Fruit fly (Drosophila melanogaster) whole organism, embryonic: ENCODE measurements around the gene yps.

Experiments used
- Adf1 ChIP-seq: fragments of 200-800 bp; sonication (Bioruptor generic); IDR thresholded peaks from 2 replicates; pipeline ENCODE4 v1.3.6; 2022; ENCODE audit warnings: missing biosample characterization, missing genetic modification characterization
- Asciz ChIP-seq: fragments of 200-800 bp; sonication (Bioruptor generic); optimal IDR thresholded peaks from 2 replicates; lab custom pipeline; 2017; ENCODE audit warnings: missing biosample characterization, mild to moderate bottlenecking, missing genetic modification characterization, missing genetic modification reagents
- CG10147 ChIP-seq: fragments of 200-800 bp; sonication (Bioruptor generic); optimal IDR thresholded peaks from 2 replicates; lab custom pipeline; 2019; ENCODE audit warnings: missing biosample characterization, mild to moderate bottlenecking, missing genetic modification characterization, moderate library complexity
- CG10267 ChIP-seq: fragments of 200-800 bp; sonication (Bioruptor generic); optimal IDR thresholded peaks from 2 replicates; lab custom pipeline; 2018; ENCODE audit warnings: missing biosample characterization, mild to moderate bottlenecking, missing genetic modification characterization, moderate library complexity
- CG11696 ChIP-seq: fragments of 200-800 bp; sonication (Bioruptor generic); IDR thresholded peaks from 2 replicates; pipeline ENCODE4 v1.3.6; 2022; ENCODE audit warnings: missing biosample characterization, missing genetic modification characterization
- CG12299 ChIP-seq: fragments of 200-800 bp; sonication (Bioruptor generic); optimal IDR thresholded peaks from 2 replicates; lab custom pipeline; 2018; ENCODE audit warnings: missing biosample characterization, mild to moderate bottlenecking, missing genetic modification characterization
- CG12744 ChIP-seq: fragments of 200-800 bp; sonication (Bioruptor generic); optimal IDR thresholded peaks from 2 replicates; lab custom pipeline; 2016; ENCODE audit warnings: missing biosample characterization, missing genetic modification characterization
- CG15514 ChIP-seq: fragments of 200-800 bp; sonication (Bioruptor generic); optimal IDR thresholded peaks from 3 replicates; lab custom pipeline; 2017; ENCODE audit warnings: missing biosample characterization, missing genetic modification characterization, mild to moderate bottlenecking, moderate library complexity, missing genetic modification reagents
- CG17359 ChIP-seq: fragments of 200-800 bp; sonication (Bioruptor generic); optimal IDR thresholded peaks from 3 replicates; lab custom pipeline; 2018; ENCODE audit warnings: missing biosample characterization, mild to moderate bottlenecking, missing genetic modification characterization, moderate library complexity
- CG18619 ChIP-seq: fragments of 200-800 bp; sonication (Bioruptor generic); optimal IDR thresholded peaks from 3 replicates; lab custom pipeline; 2017; ENCODE audit warnings: missing biosample characterization, mild to moderate bottlenecking, missing genetic modification characterization
- CG2116 ChIP-seq: fragments of 200-800 bp; sonication (Bioruptor generic); optimal IDR thresholded peaks from 3 replicates; lab custom pipeline; 2018; ENCODE audit warnings: missing biosample characterization, mild to moderate bottlenecking, missing genetic modification characterization
- CG2199 ChIP-seq: fragments of 200-800 bp; sonication (Bioruptor generic); IDR thresholded peaks from 3 replicates; pipeline ENCODE4 v1.3.6; 2022; ENCODE audit warnings: missing biosample characterization, missing genetic modification characterization
- CG30431 ChIP-seq: fragments of 200-800 bp; sonication (Bioruptor generic); optimal IDR thresholded peaks from 2 replicates; lab custom pipeline; 2017; ENCODE audit warnings: missing biosample characterization, missing genetic modification characterization
- CG3847 ChIP-seq: fragments of 200-800 bp; sonication (Bioruptor generic); IDR thresholded peaks from 2 replicates; pipeline ENCODE4 v1.3.6; 2022; ENCODE audit warnings: missing biosample characterization, missing genetic modification characterization
- CG4820 ChIP-seq: fragments of 200-800 bp; sonication (Bioruptor generic); optimal IDR thresholded peaks from 3 replicates; lab custom pipeline; 2016; ENCODE audit warnings: missing biosample characterization, missing genetic modification characterization
- CG6813 ChIP-seq: fragments of 200-800 bp; sonication (Bioruptor generic); optimal IDR thresholded peaks from 2 replicates; lab custom pipeline; 2017; ENCODE audit warnings: missing biosample characterization, missing genetic modification characterization, mild to moderate bottlenecking, moderate library complexity, missing genetic modification reagents
- CG7928 ChIP-seq: fragments of 200-800 bp; sonication (Bioruptor generic); optimal IDR thresholded peaks from 2 replicates; lab custom pipeline; 2017; ENCODE audit warnings: missing biosample characterization, mild to moderate bottlenecking, missing genetic modification characterization
- CG7987 ChIP-seq: fragments of 200-800 bp; sonication (Bioruptor generic); optimal IDR thresholded peaks from 2 replicates; lab custom pipeline; 2018; ENCODE audit warnings: missing biosample characterization, mild to moderate bottlenecking, missing genetic modification characterization, moderate library complexity
- Dek ChIP-seq: fragments of 200-800 bp; sonication (Bioruptor generic); optimal IDR thresholded peaks from 3 replicates; lab custom pipeline; 2019; ENCODE audit warnings: missing biosample characterization, mild to moderate bottlenecking, missing genetic modification characterization, moderate library complexity
- Dp ChIP-seq: fragments of 200-800 bp; sonication (Bioruptor generic); optimal IDR thresholded peaks from 2 replicates; lab custom pipeline; 2018; ENCODE audit warnings: missing biosample characterization, mild to moderate bottlenecking, missing genetic modification characterization, moderate library complexity
- Drgx ChIP-seq: fragments of 200-800 bp; sonication (Bioruptor generic); IDR thresholded peaks from 2 replicates; pipeline ENCODE4 v1.3.6; 2022; ENCODE audit warnings: missing biosample characterization, missing genetic modification characterization
- Eip74EF ChIP-seq, 2 experiments: fragments of 200-800 bp in 1 of 2; fragments of >200 bp in 1 of 2; sonication (Bioruptor generic) in 1 of 2; optimal IDR thresholded peaks; 2 replicates each; lab custom pipeline; 2017 to 2019; ENCODE audit warnings: missing biosample characterization in 2 of 2, missing genetic modification characterization in 2 of 2, mild to moderate bottlenecking in 1 of 2, moderate library complexity in 1 of 2
- HLH4C ChIP-seq: fragments of 200-800 bp; sonication (Bioruptor generic); IDR thresholded peaks from 3 replicates; pipeline ENCODE4 v1.3.6; 2022; ENCODE audit warnings: missing biosample characterization, missing genetic modification characterization; ENCODE audit not compliant: partially characterized antibody
- Hmr ChIP-seq: fragments of 200-800 bp; sonication (Bioruptor generic); optimal IDR thresholded peaks from 3 replicates; lab custom pipeline; 2017; ENCODE audit warnings: mild to moderate bottlenecking, missing biosample characterization, missing genetic modification reagents, missing genetic modification characterization
- Lim3 ChIP-seq: fragments of 200-800 bp; sonication (Bioruptor generic); IDR thresholded peaks from 2 replicates; pipeline ENCODE4 v1.3.6; 2022; ENCODE audit warnings: missing biosample characterization, missing genetic modification characterization
- NC2β ChIP-seq: fragments of 200-800 bp; sonication (Bioruptor generic); optimal IDR thresholded peaks from 2 replicates; lab custom pipeline; 2016; ENCODE audit warnings: missing biosample characterization, missing genetic modification characterization
- Ptx1 ChIP-seq: fragments of 200-800 bp; sonication (Bioruptor generic); IDR thresholded peaks from 2 replicates; pipeline ENCODE4 v1.3.6; 2022; ENCODE audit warnings: missing biosample characterization, missing genetic modification characterization
- Sox100B ChIP-seq: fragments of 200-800 bp; sonication (Bioruptor generic); optimal IDR thresholded peaks from 3 replicates; lab custom pipeline; 2018; ENCODE audit warnings: missing biosample characterization, mild to moderate bottlenecking, missing genetic modification characterization
- Sox102F ChIP-seq: fragments of 200-800 bp; sonication (Bioruptor generic); optimal IDR thresholded peaks from 2 replicates; lab custom pipeline; 2018; ENCODE audit warnings: missing biosample characterization, mild to moderate bottlenecking, missing genetic modification characterization, moderate library complexity
- ap ChIP-seq: fragments of 200-800 bp; sonication (Bioruptor generic); IDR thresholded peaks from 2 replicates; pipeline ENCODE4 v1.3.6; 2022; ENCODE audit warnings: missing biosample characterization, missing genetic modification characterization
- dimm ChIP-seq: fragments of 200-800 bp; sonication (Bioruptor generic); IDR thresholded peaks from 2 replicates; pipeline ENCODE4 v1.3.6; 2022; ENCODE audit warnings: missing biosample characterization, missing genetic modification characterization
- emc ChIP-seq: fragments of 200-800 bp; sonication (Bioruptor generic); optimal IDR thresholded peaks from 2 replicates; lab custom pipeline; 2016; ENCODE audit warnings: missing biosample characterization, missing genetic modification characterization
- fu2 ChIP-seq: fragments of 200-800 bp; sonication (Bioruptor generic); optimal IDR thresholded peaks from 2 replicates; lab custom pipeline; 2016; ENCODE audit warnings: missing biosample characterization, missing genetic modification characterization
- gcm2 ChIP-seq: fragments of 200-800 bp; sonication (Bioruptor generic); optimal IDR thresholded peaks from 2 replicates; lab custom pipeline; 2016; ENCODE audit warnings: missing biosample characterization, missing genetic modification characterization
- gfzf ChIP-seq: fragments of 200-800 bp; sonication (Bioruptor generic); optimal IDR thresholded peaks from 2 replicates; lab custom pipeline; 2016; ENCODE audit warnings: missing biosample characterization, mild to moderate bottlenecking, missing genetic modification characterization, moderate library complexity
- insv ChIP-seq, 2 experiments: fragments of 200-800 bp; sonication (Bioruptor generic); optimal IDR thresholded peaks; 3 replicates each; lab custom pipeline; 2016 to 2018; ENCODE audit warnings: missing biosample characterization in 2 of 2, missing genetic modification characterization in 2 of 2
- phol ChIP-seq: fragments of 200-800 bp; sonication (Bioruptor generic); optimal IDR thresholded peaks from 3 replicates; lab custom pipeline; 2018; ENCODE audit warnings: missing biosample characterization, mild to moderate bottlenecking, missing genetic modification characterization, moderate library complexity
- sug ChIP-seq: fragments of 200-800 bp; optimal IDR thresholded peaks from 2 replicates; lab custom pipeline; 2019; ENCODE audit warnings: missing biosample characterization, mild to moderate bottlenecking, missing genetic modification characterization, moderate library complexity
- tgo ChIP-seq: fragments of 200-800 bp; sonication (Bioruptor generic); IDR thresholded peaks from 3 replicates; pipeline ENCODE4 v1.3.6; 2022; ENCODE audit warnings: missing biosample characterization, missing genetic modification characterization
- trem ChIP-seq: fragments of 200-800 bp; optimal IDR thresholded peaks from 3 replicates; lab custom pipeline; 2019; ENCODE audit warnings: missing biosample characterization, mild to moderate bottlenecking, missing genetic modification characterization, moderate library complexity
- unc-4 ChIP-seq: fragments of 200-800 bp; sonication (Bioruptor generic); IDR thresholded peaks from 2 replicates; pipeline ENCODE4 v1.3.6; 2022; ENCODE audit warnings: missing biosample characterization, missing genetic modification characterization; ENCODE audit not compliant: partially characterized antibody
- wor ChIP-seq: fragments of 200-800 bp; sonication (Bioruptor generic); IDR thresholded peaks from 2 replicates; pipeline ENCODE4 v1.3.6; 2022; ENCODE audit warnings: missing biosample characterization, missing genetic modification characterization
- zen2 ChIP-seq: fragments of 200-800 bp; sonication (Bioruptor generic); IDR thresholded peaks from 3 replicates; pipeline ENCODE4 v1.3.6; 2022; ENCODE audit warnings: missing biosample characterization, missing genetic modification characterization; ENCODE audit not compliant: partially characterized antibody

yps gene

DNA sequence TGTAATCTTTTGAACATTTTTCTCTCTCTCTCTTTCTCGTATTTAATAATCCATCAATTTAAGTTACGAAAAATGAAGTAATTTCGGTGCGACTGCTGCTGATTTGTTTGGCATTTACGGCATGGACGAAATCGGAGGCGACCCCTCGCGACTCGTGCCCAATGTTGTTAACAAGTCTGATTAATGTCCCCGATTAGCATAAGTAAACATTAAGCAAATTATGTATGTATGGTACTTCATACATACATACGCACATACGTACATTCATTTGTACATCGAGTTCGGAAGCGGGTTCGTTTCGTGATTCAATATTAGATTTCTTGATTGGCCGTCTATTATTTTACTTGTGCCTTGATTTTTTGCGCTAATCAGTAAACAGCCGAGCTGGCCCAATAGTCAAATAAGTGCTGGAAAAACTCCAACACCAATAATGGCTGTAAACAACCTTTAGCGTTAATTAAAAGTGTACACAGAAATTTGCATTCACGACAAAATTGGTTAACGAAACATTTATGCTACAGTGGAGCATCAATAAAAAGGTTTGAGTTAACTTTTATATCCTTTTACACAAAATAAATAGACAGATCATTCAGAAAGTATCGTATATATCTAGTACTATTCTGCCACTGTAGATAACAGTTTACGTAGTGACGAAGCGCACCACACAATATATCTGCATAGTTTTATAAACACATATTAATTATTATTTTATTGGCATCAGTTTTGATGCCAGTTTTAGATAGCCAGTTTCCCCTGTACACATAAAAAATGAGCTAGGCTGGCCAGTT is 33.9 kb downstream of the yps start (continued):
- TF ChIP-seq Eip74EF (GFP tag; optimal IDR thresholded peaks at IDR 0.05; lab: Kevin White, UChicago) (no peak), Hmr (GFP tag; lab: Kevin White, UChicago) (peak; percentile 52), Lim3 (GFP tag; lab: Robert Waterston, UW) (no peak), unc-4 (no peak), CG10147 (peak; percentile 34), CG12744 (GFP tag; lab: Kevin White, UChicago) (peak; percentile 26), HLH4C (GFP tag; lab: Robert Waterston, UW) (no peak), gcm2 (peak; percentile 38), wor (GFP tag; lab: Robert Waterston, UW) (no peak), trem (tag; lab: Kevin White, UChicago) (no peak), ap (GFP tag; lab: Robert Waterston, UW) (peak; percentile 33; the same call in 1 of the 2 replicates), insv (GFP tag; optimal IDR thresholded peaks at IDR 0.05; lab: Kevin White, UChicago) (no peak), emc (no peak), Asciz (peak; percentile 65), Drgx (GFP tag; lab: Robert Waterston, UW) (peak; percentile 38; the same call in 1 of the 2 replicates), zen2 (no peak), CG15514 (GFP tag; lab: Kevin White, UChicago) (peak; percentile 43), CG2199 (0 out of 3 replicates have a peak, but pooled peaks have one; percentile 36), Sox102F (GFP tag; lab: Kevin White, UChicago) (peak; percentile 68), CG17359 (peak; percentile 50), Dek (peak; percentile 58), CG10267 (tag; lab: Kevin White, UChicago) (peak; percentile 24), Adf1 (peak; percentile 47), sug (tag; lab: Kevin White, UChicago) (peak; percentile 74), CG6813 (GFP tag; lab: Kevin White, UChicago) (peak; percentile 38), CG12299 (tag; lab: Kevin White, UChicago) (no peak), dimm (GFP tag; lab: Robert Waterston, UW) (no peak; the same call in 1 of the 2 replicates), CG4820 (peak; percentile 2), CG7987 (GFP tag; lab: Kevin White, UChicago) (peak; percentile 49), fu2 (GFP tag; lab: Kevin White, UChicago) (no peak), CG3847 (GFP tag; lab: Robert Waterston, UW) (peak; percentile 75), CG30431 (GFP tag; lab: Kevin White, UChicago) (peak; percentile 17), phol (tag; lab: Kevin White, UChicago) (peak; percentile 53), Ptx1 (GFP tag; lab: Robert Waterston, UW) (peak; percentile 77), Sox100B (GFP tag; lab: Kevin White, UChicago) (peak; percentile 68), CG18619 (GFP tag; lab: Kevin White, UChicago) (peak; percentile 63), CG7928 (peak; percentile 14), NC2β (GFP tag; lab: Kevin White, UChicago) (peak; percentile 6), gfzf (no peak), Dp (GFP tag; lab: Kevin White, UChicago) (no peak), CG11696 (GFP tag; lab: Robert Waterston, UW) (no peak), CG2116 (GFP tag; lab: Kevin White, UChicago) (peak; percentile 10), tgo (GFP tag; lab: Robert Waterston, UW) (peak; percentile 81; the same call in 2 of the 3 replicates)
- TF ChIP-seq, all 482 proteins: peak for 249
